Worm (Caenorhabditis elegans) whole organism, late embryonic: Measurements from ENCODE around the gene C04G6.11.

ENCODE experiments used
- ama-1 ChIP-seq: fragments of 150-350 bp; optimal IDR thresholded peaks from 2 replicates; lab custom pipeline; 2014
- ceh-18 ChIP-seq: sonication (generic microtip); optimal IDR thresholded peaks from 2 replicates; lab custom pipeline; 2016; ENCODE audit warnings: missing genetic modification characterization, missing compliant biosample characterization
- che-1 ChIP-seq: sonication (generic microtip); optimal IDR thresholded peaks from 2 replicates; lab custom pipeline; 2016; ENCODE audit warnings: mild to moderate bottlenecking, missing genetic modification characterization, missing compliant biosample characterization
- hlh-8 ChIP-seq: sonication (generic microtip); optimal IDR thresholded peaks from 2 replicates; lab custom pipeline; 2016; ENCODE audit warnings: missing genotype, missing genetic modification characterization, missing compliant biosample characterization
- lin-11 ChIP-seq: fragments of 200-800 bp; sonication (Bioruptor generic); optimal IDR thresholded peaks from 2 replicates; lab custom pipeline; 2018; ENCODE audit warnings: mild to moderate bottlenecking, missing genetic modification characterization, missing compliant biosample characterization
- nhr-11 ChIP-seq: fragments of 150-350 bp; optimal IDR thresholded peaks from 2 replicates; lab custom pipeline; 2014; ENCODE audit warnings: missing biosample characterization, missing genetic modification characterization
- pax-1 ChIP-seq: fragments of 150-350 bp; optimal IDR thresholded peaks from 2 replicates; lab custom pipeline; 2014; ENCODE audit warnings: missing biosample characterization, missing genetic modification characterization
- pha-4 ChIP-seq: fragments of 150-350 bp; optimal IDR thresholded peaks from 2 replicates; lab custom pipeline; 2018; ENCODE audit warnings: missing biosample characterization, missing genetic modification reagents, missing genetic modification characterization
- tbx-7 ChIP-seq: sonication (generic microtip); optimal IDR thresholded peaks from 2 replicates; lab custom pipeline; 2016; ENCODE audit warnings: missing genotype, missing genetic modification characterization, missing compliant biosample characterization
- ttx-3 ChIP-seq: sonication (generic microtip); optimal IDR thresholded peaks from 2 replicates; lab custom pipeline; 2016; ENCODE audit warnings: missing genetic modification reagents, missing genetic modification characterization, missing compliant biosample characterization
- unc-3 ChIP-seq, 2 experiments: fragments of 200-800 bp in 1 of 2; sonication (Bioruptor generic) in 1 of 2; sonication (generic microtip) in 1 of 2; conservative IDR thresholded peaks in 1 of 2; optimal IDR thresholded peaks in 1 of 2; 2 replicates each; pipeline versions ENCODE4 v1.3.6 to Lab custom; 2016 to 2022; ENCODE audit warnings: missing compliant biosample characterization in 2 of 2, missing genetic modification characterization in 2 of 2, missing genetic modification reagents in 1 of 2

DNA sequence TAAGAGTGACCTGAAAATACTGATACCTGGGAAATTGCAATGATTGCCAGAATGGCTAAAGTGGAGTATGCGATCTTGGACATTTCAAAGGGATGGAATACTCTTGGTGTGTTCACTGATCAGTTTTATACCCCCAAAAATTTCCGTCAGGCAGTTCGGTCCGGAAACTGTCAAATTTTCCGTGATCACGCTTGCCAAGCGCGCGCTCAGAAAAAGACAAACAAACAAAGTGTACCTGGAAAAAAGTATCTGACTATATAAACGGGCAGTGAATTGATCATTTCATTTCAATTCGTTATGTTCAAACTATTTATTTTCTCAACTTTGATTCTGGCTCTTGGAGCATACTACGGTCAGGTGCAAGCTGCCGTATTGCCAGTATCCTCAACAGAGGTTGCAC lies 1.9 kb downstream of the C04G6.11 start, which contains the start of the genes idpb-3 and idpb-1:
- TF ChIP-seq pha-4 (tag; lab: Kevin White, UChicago) (no peak), che-1 (no peak), ama-1 (lab: Kevin White, UChicago) (no peak), pax-1 (tag; lab: Kevin White, UChicago) (no peak), nhr-11 (tag; lab: Kevin White, UChicago) (no peak), lin-11 (tag; lab: Kevin White, UChicago) (no peak), hlh-8 (tag; lab: Kevin White, UChicago) (no peak), ceh-18 (tag; lab: Kevin White, UChicago) (no peak), tbx-7 (tag; lab: Kevin White, UChicago) (no peak), unc-3 (GFP tag; conservative IDR thresholded peaks at IDR 0.05; lab: Robert Waterston, UW) (no peak), unc-3 (tag; optimal IDR thresholded peaks at IDR 0.05; lab: Kevin White, UChicago) (no peak), ttx-3 (tag; lab: Kevin White, UChicago) (no peak)
